Worm (Caenorhabditis elegans) whole organism, midembryonic: ENCODE results near the gene C14E2.1.

Source experiments
- cog-1 ChIP-seq: sonication (generic microtip); optimal IDR thresholded peaks from 2 replicates; lab custom pipeline; 2016; ENCODE audit warnings: missing genetic modification characterization, missing compliant biosample characterization
- med-1 ChIP-seq: sonication (generic microtip); optimal IDR thresholded peaks from 2 replicates; lab custom pipeline; 2017; ENCODE audit warnings: missing genetic modification characterization, mild to moderate bottlenecking, missing compliant biosample characterization, antibody characterized with exemption, missing genetic modification reagents; ENCODE audit not compliant: insufficient read depth
- tab-1 ChIP-seq: fragments of 200-800 bp; sonication (Bioruptor generic); IDR thresholded peaks from 2 replicates; pipeline ENCODE4 v1.3.6; 2022; ENCODE audit warnings: missing genetic modification characterization, missing compliant biosample characterization
- ztf-29 ChIP-seq: fragments of 200-800 bp; sonication (Bioruptor generic); IDR thresholded peaks from 2 replicates; pipeline ENCODE4 v1.3.6; 2022; ENCODE audit warnings: missing genetic modification reagents, missing genetic modification characterization, missing compliant biosample characterization

- no peak for TF ChIP-seq cog-1 (tag; lab: Kevin White, UChicago)
- no peak for TF ChIP-seq med-1 (GFP tag; lab: Kevin White, UChicago)
- no peak for TF ChIP-seq ztf-29
- TF ChIP-seq tab-1 (GFP tag; lab: Robert Waterston, UW) = no peak
Measured at ce11 chrX:1786607-1787006, 39.7 kb upstream of the C14E2.1 start, which contains the start of gene arg-1.
